Fruit fly (Drosophila melanogaster) whole organism, embryonic: Measurements from ENCODE around the gene CG4218.

Experiments used
- Atf6 ChIP-seq: fragments of 200-800 bp; sonication (Bioruptor generic); IDR thresholded peaks from 2 replicates; pipeline ENCODE4 v1.3.6; 2022; ENCODE audit warnings: missing biosample characterization, missing genetic modification characterization
- BtbVII ChIP-seq: fragments of 200-800 bp; sonication (Bioruptor generic); optimal IDR thresholded peaks from 3 replicates; lab custom pipeline; 2017; ENCODE audit warnings: missing biosample characterization, mild to moderate bottlenecking, missing genetic modification characterization
- CG16779 ChIP-seq: fragments of 200-800 bp; sonication (Bioruptor generic); IDR thresholded peaks from 2 replicates; pipeline ENCODE4 v1.3.6; 2022; ENCODE audit warnings: missing biosample characterization, missing genetic modification characterization
- CG16813 ChIP-seq: fragments of 200-800 bp; sonication (Bioruptor generic); IDR thresholded peaks from 3 replicates; pipeline ENCODE4 v1.3.6; 2022; ENCODE audit warnings: missing biosample characterization, missing genetic modification characterization; ENCODE audit not compliant: partially characterized antibody
- CG17361 ChIP-seq: fragments of 200-800 bp; sonication (Bioruptor generic); IDR thresholded peaks from 3 replicates; pipeline ENCODE4 v1.3.6; 2022; ENCODE audit warnings: missing biosample characterization, missing genetic modification characterization
- CG2120 ChIP-seq: fragments of 200-800 bp; sonication (Bioruptor generic); optimal IDR thresholded peaks from 3 replicates; lab custom pipeline; 2016; ENCODE audit warnings: missing biosample characterization, missing genetic modification characterization
- CG2199 ChIP-seq: fragments of 200-800 bp; sonication (Bioruptor generic); IDR thresholded peaks from 3 replicates; pipeline ENCODE4 v1.3.6; 2022; ENCODE audit warnings: missing biosample characterization, missing genetic modification characterization
- CG2889 ChIP-seq: fragments of 200-800 bp; sonication (Bioruptor generic); IDR thresholded peaks from 3 replicates; pipeline ENCODE4 v1.3.6; 2022; ENCODE audit warnings: missing biosample characterization, missing genetic modification characterization
- CG32532 ChIP-seq: fragments of 200-800 bp; sonication (Bioruptor generic); IDR thresholded peaks from 2 replicates; pipeline ENCODE4 v1.3.6; 2022; ENCODE audit warnings: missing biosample characterization, missing genetic modification characterization
- CG3281 ChIP-seq: fragments of 200-800 bp; sonication (Bioruptor generic); optimal IDR thresholded peaks from 3 replicates; lab custom pipeline; 2017; ENCODE audit warnings: missing biosample characterization, mild to moderate bottlenecking, missing genetic modification characterization
- CG4707 ChIP-seq: fragments of 200-800 bp; sonication (Bioruptor generic); optimal IDR thresholded peaks from 2 replicates; lab custom pipeline; 2018; ENCODE audit warnings: missing biosample characterization, mild to moderate bottlenecking, missing genetic modification characterization, moderate library complexity
- CG6175 ChIP-seq: fragments of 200-800 bp; sonication (Bioruptor generic); IDR thresholded peaks from 3 replicates; pipeline ENCODE4 v1.3.6; 2022; ENCODE audit warnings: missing biosample characterization, missing genetic modification characterization
- CG6254 ChIP-seq: fragments of 200-800 bp; sonication (Bioruptor generic); optimal IDR thresholded peaks from 3 replicates; lab custom pipeline; 2017; ENCODE audit warnings: mild to moderate bottlenecking, missing biosample characterization, missing genetic modification reagents, missing genetic modification characterization
- CG7987 ChIP-seq: fragments of 200-800 bp; sonication (Bioruptor generic); optimal IDR thresholded peaks from 2 replicates; lab custom pipeline; 2018; ENCODE audit warnings: missing biosample characterization, mild to moderate bottlenecking, missing genetic modification characterization, moderate library complexity
- CG8290 ChIP-seq, 3 experiments: fragments of 200-800 bp; sonication (Bioruptor generic); optimal IDR thresholded peaks; 2 replicates each; lab custom pipeline; 2016 to 2019; ENCODE audit warnings: missing biosample characterization in 3 of 3, missing genetic modification characterization in 3 of 3, mild to moderate bottlenecking in 2 of 3, moderate library complexity in 1 of 3
- CG8765 ChIP-seq: fragments of 200-800 bp; sonication (Bioruptor generic); IDR thresholded peaks from 2 replicates; pipeline ENCODE4 v1.3.6; 2022; ENCODE audit warnings: missing biosample characterization, missing genetic modification characterization
- Dll ChIP-seq: fragments of 200-800 bp; sonication (Bioruptor generic); IDR thresholded peaks from 4 replicates; pipeline ENCODE4 v1.3.6; 2022; ENCODE audit warnings: missing biosample characterization, missing genetic modification characterization; ENCODE audit not compliant: partially characterized antibody
- HHEX ChIP-seq: fragments of 200-800 bp; sonication (Bioruptor generic); optimal IDR thresholded peaks from 3 replicates; lab custom pipeline; 2017; ENCODE audit warnings: missing biosample characterization, mild to moderate bottlenecking, missing genetic modification characterization, missing genetic modification reagents
- HLH3B ChIP-seq: fragments of 200-800 bp; sonication (Bioruptor generic); IDR thresholded peaks from 2 replicates; pipeline ENCODE4 v1.3.6; 2022; ENCODE audit warnings: missing biosample characterization, missing genetic modification characterization
- HmgD ChIP-seq: fragments of 200-800 bp; sonication (Bioruptor generic); optimal IDR thresholded peaks from 3 replicates; lab custom pipeline; 2016; ENCODE audit warnings: missing biosample characterization, missing genetic modification characterization
- HmgZ ChIP-seq: fragments of 200-800 bp; sonication (Bioruptor generic); optimal IDR thresholded peaks from 2 replicates; lab custom pipeline; 2018; ENCODE audit warnings: missing biosample characterization, mild to moderate bottlenecking, missing genetic modification characterization
- Lim3 ChIP-seq: fragments of 200-800 bp; sonication (Bioruptor generic); IDR thresholded peaks from 2 replicates; pipeline ENCODE4 v1.3.6; 2022; ENCODE audit warnings: missing biosample characterization, missing genetic modification characterization
- MBD-R2 ChIP-seq: fragments of 200-800 bp; sonication (Bioruptor generic); IDR thresholded peaks from 2 replicates; pipeline ENCODE4 v1.3.6; 2022; ENCODE audit warnings: missing biosample characterization, missing genetic modification characterization
- Neu2 ChIP-seq: fragments of 200-800 bp; sonication (Bioruptor generic); optimal IDR thresholded peaks from 3 replicates; lab custom pipeline; 2016; ENCODE audit warnings: missing biosample characterization, missing genetic modification characterization, borderline replicate concordance
- Opbp ChIP-seq: fragments of 200-800 bp; sonication (Bioruptor generic); IDR thresholded peaks from 3 replicates; pipeline ENCODE4 v1.3.6; 2022; ENCODE audit warnings: missing biosample characterization, missing genetic modification characterization; ENCODE audit not compliant: partially characterized antibody
- PHDP ChIP-seq: fragments of 200-800 bp; sonication (Bioruptor generic); optimal IDR thresholded peaks from 3 replicates; lab custom pipeline; 2018; ENCODE audit warnings: missing biosample characterization, mild to moderate bottlenecking, missing genetic modification characterization, moderate library complexity
- Scr ChIP-seq: fragments of 200-800 bp; sonication (Bioruptor generic); IDR thresholded peaks from 2 replicates; pipeline ENCODE4 v1.3.6; 2022; ENCODE audit warnings: missing biosample characterization, missing genetic modification characterization; ENCODE audit not compliant: partially characterized antibody
- Side ChIP-seq: fragments of 200-800 bp; sonication (Bioruptor generic); optimal IDR thresholded peaks from 2 replicates; lab custom pipeline; 2016; ENCODE audit warnings: missing biosample characterization, missing genetic modification characterization
- Sry-δ ChIP-seq: fragments of 200-800 bp; sonication (Bioruptor generic); optimal IDR thresholded peaks from 2 replicates; lab custom pipeline; 2016; ENCODE audit warnings: missing biosample characterization, missing genetic modification characterization
- ab ChIP-seq: fragments of 200-800 bp; sonication (Bioruptor generic); optimal IDR thresholded peaks from 2 replicates; lab custom pipeline; 2016; ENCODE audit warnings: missing biosample characterization, missing genetic modification characterization
- az2 ChIP-seq: fragments of 200-800 bp; sonication (Bioruptor generic); optimal IDR thresholded peaks from 3 replicates; lab custom pipeline; 2016; ENCODE audit warnings: missing biosample characterization, missing genetic modification characterization
- bbx ChIP-seq: fragments of 200-800 bp; sonication (Bioruptor generic); IDR thresholded peaks from 2 replicates; pipeline ENCODE4 v1.3.6; 2022; ENCODE audit warnings: missing biosample characterization, missing genetic modification characterization; ENCODE audit not compliant: partially characterized antibody
- btn ChIP-seq: fragments of 200-800 bp; sonication (Bioruptor generic); optimal IDR thresholded peaks from 2 replicates; lab custom pipeline; 2016; ENCODE audit warnings: missing biosample characterization, missing genetic modification characterization
- crc ChIP-seq: fragments of 200-800 bp; sonication (Bioruptor generic); optimal IDR thresholded peaks from 2 replicates; lab custom pipeline; 2016; ENCODE audit warnings: missing biosample characterization, missing genetic modification characterization
- crp ChIP-seq, 2 experiments: fragments of 200-800 bp; sonication (Bioruptor generic); optimal IDR thresholded peaks; 2 replicates in 1 of 2; 3 replicates in 1 of 2; lab custom pipeline; 2017; ENCODE audit warnings: missing biosample characterization in 2 of 2, missing genetic modification characterization in 2 of 2, mild to moderate bottlenecking in 1 of 2, moderate library complexity in 1 of 2
- gce ChIP-seq: fragments of 200-800 bp; sonication (Bioruptor generic); IDR thresholded peaks from 3 replicates; pipeline ENCODE4 v1.3.6; 2022; ENCODE audit warnings: missing biosample characterization, missing genetic modification characterization
- gcm ChIP-seq: fragments of 200-800 bp; sonication (Bioruptor generic); optimal IDR thresholded peaks from 2 replicates; lab custom pipeline; 2019; ENCODE audit warnings: missing biosample characterization, mild to moderate bottlenecking, missing genetic modification characterization, moderate library complexity
- hkb ChIP-seq, 2 experiments: fragments of 200-800 bp in 1 of 2; fragments of >200 bp in 1 of 2; sonication (Bioruptor generic) in 1 of 2; IDR thresholded peaks in 1 of 2; optimal IDR thresholded peaks in 1 of 2; 2 replicates each; pipeline versions ENCODE4 v1.3.6 to Lab custom; 2017 to 2022; ENCODE audit warnings: missing biosample characterization in 1 of 2, missing genetic modification characterization in 1 of 2
- jigr1 ChIP-seq: fragments of 200-800 bp; sonication (Bioruptor generic); IDR thresholded peaks from 3 replicates; pipeline ENCODE4 v1.3.6; 2022; ENCODE audit warnings: missing biosample characterization, missing genetic modification characterization
- klu ChIP-seq: fragments of 200-800 bp; sonication (Bioruptor generic); IDR thresholded peaks from 2 replicates; pipeline ENCODE4 v1.3.6; 2022; ENCODE audit warnings: missing biosample characterization, missing genetic modification characterization
- lbe ChIP-seq: fragments of 200-800 bp; sonication (Bioruptor generic); optimal IDR thresholded peaks from 2 replicates; lab custom pipeline; 2016; ENCODE audit warnings: missing biosample characterization, mild to moderate bottlenecking, missing genetic modification characterization
- lov ChIP-seq, 2 experiments: fragments of 200-800 bp in 1 of 2; fragments of >200 bp in 1 of 2; sonication (Bioruptor generic) in 1 of 2; IDR thresholded peaks in 1 of 2; optimal IDR thresholded peaks in 1 of 2; 2 replicates in 1 of 2; 3 replicates in 1 of 2; pipeline versions ENCODE4 v1.3.6 to Lab custom; 2017 to 2022; ENCODE audit warnings: missing biosample characterization in 1 of 2, missing genetic modification characterization in 1 of 2
- odd ChIP-seq: fragments of 200-800 bp; sonication (Bioruptor generic); optimal IDR thresholded peaks from 2 replicates; lab custom pipeline; 2017; ENCODE audit warnings: missing biosample characterization, mild to moderate bottlenecking, missing genetic modification characterization
- pum ChIP-seq: fragments of 200-800 bp; sonication (Bioruptor generic); optimal IDR thresholded peaks from 2 replicates; lab custom pipeline; 2016; ENCODE audit warnings: missing biosample characterization, missing genetic modification characterization
- sim ChIP-seq: fragments of 200-800 bp; sonication (Bioruptor generic); IDR thresholded peaks from 2 replicates; pipeline ENCODE4 v1.3.6; 2022; ENCODE audit warnings: missing biosample characterization, missing genetic modification characterization
- toy ChIP-seq: fragments of 200-800 bp; sonication (Bioruptor generic); IDR thresholded peaks from 2 replicates; pipeline ENCODE4 v1.3.6; 2022; ENCODE audit warnings: missing biosample characterization, missing genetic modification characterization
- zfh2 ChIP-seq: fragments of 200-800 bp; sonication (Bioruptor generic); optimal IDR thresholded peaks from 2 replicates; lab custom pipeline; 2016; ENCODE audit warnings: missing biosample characterization, missing genetic modification characterization

Gene CG4218

dm6 chr2L:14546629-14547366 lies 2.1 kb downstream of the CG4218 start (continued):
- TF ChIP-seq CG16779 (GFP tag; lab: Robert Waterston, UW) = no peak
- no peak for TF ChIP-seq hkb (optimal IDR thresholded peaks at IDR 0.05; lab: Kevin White, UChicago)
- peak; percentile 87 for TF ChIP-seq hkb (GFP tag; IDR thresholded peaks at IDR 0.05; lab: Robert Waterston, UW)
- peak; percentile 5 for TF ChIP-seq CG2120 (GFP tag; lab: Kevin White, UChicago)
- TF ChIP-seq crp (GFP tag; optimal IDR thresholded peaks at IDR 0.05; lab: Kevin White, UChicago) = peak in 1 of 2 experiments; percentile 38
- no peak; the same call in 1 of the 2 replicates for TF ChIP-seq CG8765 (GFP tag; lab: Robert Waterston, UW)
- no peak for TF ChIP-seq CG2889 (GFP tag; lab: Robert Waterston, UW)
- TF ChIP-seq CG6175 (GFP tag; lab: Robert Waterston, UW) = no peak
- TF ChIP-seq jigr1 (GFP tag; lab: Robert Waterston, UW) = peak; percentile 74; the same call in 2 of the 3 replicates
- TF ChIP-seq btn (GFP tag; lab: Kevin White, UChicago) = peak; percentile 53
- peak; percentile 80; the same call in 1 of the 2 replicates for TF ChIP-seq sim (GFP tag; lab: Robert Waterston, UW)
- TF ChIP-seq HHEX (GFP tag; lab: Kevin White, UChicago) = peak; percentile 72
- TF ChIP-seq CG17361 (GFP tag; lab: Robert Waterston, UW) = peak; percentile 93
- peak; percentile 13 for TF ChIP-seq CG7987 (GFP tag; lab: Kevin White, UChicago)
- no peak; the same call in 1 of the 2 replicates for TF ChIP-seq Atf6
- TF ChIP-seq klu (GFP tag; lab: Robert Waterston, UW) = peak; percentile 51; the same call in 1 of the 2 replicates
- peak; percentile 27 for TF ChIP-seq CG3281
- TF ChIP-seq BtbVII = peak; percentile 80
- TF ChIP-seq CG6254 (GFP tag; lab: Kevin White, UChicago) = peak; percentile 87
- TF ChIP-seq CG2199 (GFP tag; lab: Robert Waterston, UW) = no peak; the same call in 1 of the 3 replicates
- TF ChIP-seq CG16813 = no peak
- no peak for TF ChIP-seq zfh2 (GFP tag; lab: Kevin White, UChicago)
- TF ChIP-seq CG4707 = peak; percentile 77
- peak; percentile 92 for TF ChIP-seq az2
- TF ChIP-seq HLH3B (GFP tag; lab: Robert Waterston, UW) = peak; percentile 79
- no peak for TF ChIP-seq MBD-R2 (GFP tag; lab: Robert Waterston, UW)
- TF ChIP-seq pum = peak; percentile 84
- no peak for TF ChIP-seq Dll
- peak; percentile 96 for TF ChIP-seq gcm
- TF ChIP-seq bbx (GFP tag; lab: Robert Waterston, UW) = no peak
- peak; percentile 90 for TF ChIP-seq PHDP (tag; lab: Kevin White, UChicago)
- TF ChIP-seq odd (GFP tag; lab: Kevin White, UChicago) = peak; percentile 82
- no peak for TF ChIP-seq gce
- 0 out of 2 replicates have a peak, but pooled peaks have one; percentile 13 for TF ChIP-seq toy (GFP tag; lab: Robert Waterston, UW)
- TF ChIP-seq ab (GFP tag; lab: Kevin White, UChicago) = no peak
- no peak for TF ChIP-seq Neu2 (GFP tag; lab: Kevin White, UChicago)
- TF ChIP-seq Scr (GFP tag; lab: Robert Waterston, UW) = no peak
- no peak for TF ChIP-seq lov (optimal IDR thresholded peaks at IDR 0.05; lab: Kevin White, UChicago)
- TF ChIP-seq lov (GFP tag; IDR thresholded peaks at IDR 0.05; lab: Robert Waterston, UW) = peak; percentile 77; the same call in 1 of the 3 replicates
- no peak for TF ChIP-seq lbe
- peak; percentile 55; the same call in 1 of the 2 replicates for TF ChIP-seq Lim3 (GFP tag; lab: Robert Waterston, UW)
- TF ChIP-seq crc (GFP tag; lab: Kevin White, UChicago) = peak; percentile 37
- peak; percentile 75 for TF ChIP-seq CG8290 (GFP tag; optimal IDR thresholded peaks at IDR 0.05; lab: Kevin White, UChicago)
- TF ChIP-seq CG8290 (tag; optimal IDR thresholded peaks at IDR 0.05; lab: Kevin White, UChicago) = peak; percentile 19 to 23
- TF ChIP-seq HmgD (GFP tag; lab: Kevin White, UChicago) = peak; percentile 5
- TF ChIP-seq Opbp (GFP tag; lab: Robert Waterston, UW) = no peak
- peak; percentile 41 for TF ChIP-seq HmgZ
- no peak for TF ChIP-seq CG32532
- TF ChIP-seq Sry-δ (GFP tag; lab: Kevin White, UChicago) = peak; percentile 41
- TF ChIP-seq Side = peak; percentile 69
